Worm (Caenorhabditis elegans): Measurements from ENCODE around the gene ZK154.6.

ZK154.6 gene

ce11 chrX:7773714-7774318 lies 19.5 kb downstream of the ZK154.6 start:
- TF ChIP-seq dao-5 (tag; optimal IDR thresholded peaks at IDR 0.05) (peak; percentile 40), him-1 (tag; optimal IDR thresholded peaks at IDR 0.05) (no peak), W03F9.2 (tag; optimal IDR thresholded peaks at IDR 0.05) (no peak)

DNA sequence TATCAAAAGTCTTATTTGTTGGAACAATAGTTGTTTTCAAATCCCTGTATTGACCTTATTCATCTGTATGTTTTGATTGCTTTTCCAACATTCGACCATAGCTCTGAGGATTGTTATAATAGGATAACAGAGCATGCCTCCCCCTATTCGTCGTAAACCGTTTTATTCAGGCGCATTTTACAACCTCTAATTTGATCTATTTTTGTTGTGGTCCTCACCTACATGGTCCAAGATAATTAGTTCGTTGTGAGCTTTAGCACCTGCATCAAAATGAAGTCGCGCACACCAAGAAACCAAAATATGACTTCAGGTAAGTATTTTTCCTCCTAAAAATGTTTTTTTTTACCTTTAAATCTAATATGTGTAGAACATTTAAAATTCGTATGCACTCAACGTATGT lies 40.6 kb downstream of the ZK154.6 start, which contains the start of gene deg-1:
deg-1 (plus strand) TSS at position 301 of the 400 bp plus-strand sequence.
- TF ChIP-seq dao-5 (tag; optimal IDR thresholded peaks at IDR 0.05) (no peak), W03F9.2 (tag; optimal IDR thresholded peaks at IDR 0.05) (no peak), him-1 (tag; optimal IDR thresholded peaks at IDR 0.05) (no peak)

DNA sequence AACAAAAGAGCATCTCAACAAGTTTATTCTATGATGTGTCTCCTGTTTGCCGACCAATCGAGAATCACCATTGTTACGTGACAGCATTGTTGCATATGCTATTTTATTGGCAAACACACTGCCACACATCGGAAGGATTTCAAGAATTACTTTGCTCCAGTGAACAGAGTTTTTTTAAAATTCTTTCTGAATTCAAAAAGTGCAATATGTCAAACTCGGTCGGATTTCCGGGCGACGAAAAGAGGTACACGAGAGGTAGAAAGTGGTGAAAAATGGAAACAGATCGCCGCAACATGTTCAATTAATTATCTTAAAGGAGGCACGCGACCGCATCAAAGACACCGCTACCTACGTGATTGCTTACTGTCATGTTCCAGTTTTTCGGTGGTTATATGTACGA lies 43.3 kb downstream of the ZK154.6 start:
- TF ChIP-seq him-1 (tag; optimal IDR thresholded peaks at IDR 0.05) = no peak
- TF ChIP-seq W03F9.2 (tag; optimal IDR thresholded peaks at IDR 0.05) = no peak
- TF ChIP-seq dao-5 (tag; optimal IDR thresholded peaks at IDR 0.05) = no peak

DNA sequence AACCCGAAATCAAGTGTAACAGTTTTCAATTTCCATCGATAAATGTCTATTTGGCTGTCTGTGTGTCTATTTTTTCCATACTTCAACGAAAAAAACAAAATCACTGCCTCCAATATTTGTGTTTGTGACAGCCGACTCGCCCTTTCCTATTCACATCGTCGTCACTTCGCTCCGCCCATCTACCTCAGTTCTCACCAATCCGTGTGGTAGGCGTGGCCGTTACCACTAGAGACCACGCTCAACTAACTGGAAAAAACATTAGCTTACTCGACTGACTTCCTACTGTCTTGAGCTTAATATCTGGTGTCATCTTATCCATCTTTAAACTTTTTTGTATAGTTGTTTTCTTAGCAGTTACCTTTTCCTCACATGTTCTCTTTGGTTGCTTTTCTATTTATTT lies 48.0 kb downstream of the ZK154.6 start:
- TF ChIP-seq dao-5 (tag; optimal IDR thresholded peaks at IDR 0.05) = no peak
- no peak for TF ChIP-seq him-1 (tag; optimal IDR thresholded peaks at IDR 0.05)
- no peak for TF ChIP-seq W03F9.2 (tag; optimal IDR thresholded peaks at IDR 0.05)

- no peak for TF ChIP-seq W03F9.2 (tag; optimal IDR thresholded peaks at IDR 0.05)
- no peak for TF ChIP-seq dao-5 (tag; optimal IDR thresholded peaks at IDR 0.05)
- no peak for TF ChIP-seq him-1 (tag; optimal IDR thresholded peaks at IDR 0.05)
Observed at ce11 chrX:7743939-7744338, 49.4 kb downstream of the ZK154.6 start, which contains the start of gene ref-2. Gene ref-2, plus strand, starts transcription at chrX:7744239.

Data from whole organism, L4/young adult.